Worm (Caenorhabditis elegans) whole organism, mixed stage, embryonic: ENCODE data around the gene M195.2.

Source experiments
- M03D4.4 ChIP-seq: sonication (generic microtip); optimal IDR thresholded peaks from 2 replicates; lab custom pipeline; 2017; ENCODE audit warnings: mild to moderate bottlenecking, missing genetic modification characterization, missing compliant biosample characterization
- bed-3 ChIP-seq: fragments of 200-800 bp; sonication (Bioruptor generic); optimal IDR thresholded peaks from 3 replicates; lab custom pipeline; 2018; ENCODE audit warnings: mild to moderate bottlenecking, missing genetic modification characterization, moderate library complexity, missing compliant biosample characterization
- blmp-1 ChIP-seq: fragments of 150-350 bp; optimal IDR thresholded peaks from 2 replicates; lab custom pipeline; 2014; ENCODE audit warnings: missing biosample characterization, missing genetic modification characterization
- ceh-39 ChIP-seq: fragments of 150-350 bp; optimal IDR thresholded peaks from 2 replicates; lab custom pipeline; 2014; ENCODE audit warnings: missing biosample characterization, missing genetic modification characterization
- ceh-43 ChIP-seq: fragments of 200-800 bp; sonication (Bioruptor generic); optimal IDR thresholded peaks from 2 replicates; lab custom pipeline; 2018; ENCODE audit warnings: mild to moderate bottlenecking, missing genetic modification characterization, moderate library complexity, missing compliant biosample characterization
- ceh-83 ChIP-seq: fragments of 200-800 bp; sonication (Bioruptor generic); optimal IDR thresholded peaks from 2 replicates; lab custom pipeline; 2018; ENCODE audit warnings: mild to moderate bottlenecking, missing genetic modification characterization, missing compliant biosample characterization
- ces-1 ChIP-seq: fragments of 150-350 bp; optimal IDR thresholded peaks from 2 replicates; lab custom pipeline; 2014; ENCODE audit warnings: missing biosample characterization, missing genetic modification reagents, missing genetic modification characterization
- cnd-1 ChIP-seq: fragments of 200-800 bp; sonication (Bioruptor generic); optimal IDR thresholded peaks from 2 replicates; lab custom pipeline; 2018; ENCODE audit warnings: mild to moderate bottlenecking, missing genetic modification characterization, missing compliant biosample characterization
- drap-1 ChIP-seq: fragments of 200-800 bp; sonication (Bioruptor generic); optimal IDR thresholded peaks from 3 replicates; lab custom pipeline; 2018; ENCODE audit warnings: mild to moderate bottlenecking, missing genetic modification characterization, missing compliant biosample characterization
- elt-3 ChIP-seq: fragments of 150-350 bp; optimal IDR thresholded peaks from 2 replicates; lab custom pipeline; 2014; ENCODE audit warnings: missing biosample characterization, missing genetic modification characterization
- flh-1 ChIP-seq: fragments of 200-800 bp; sonication (Bioruptor generic); optimal IDR thresholded peaks from 2 replicates; lab custom pipeline; 2018; ENCODE audit warnings: mild to moderate bottlenecking, missing genetic modification characterization, moderate library complexity, missing compliant biosample characterization
- ham-2 ChIP-seq: fragments of 200-800 bp; sonication (Bioruptor generic); optimal IDR thresholded peaks from 2 replicates; lab custom pipeline; 2018; ENCODE audit warnings: mild to moderate bottlenecking, missing genetic modification characterization, missing compliant biosample characterization
- hlh-1 ChIP-seq: fragments of 150-350 bp; optimal IDR thresholded peaks from 2 replicates; lab custom pipeline; 2014; ENCODE audit warnings: missing biosample characterization, missing genetic modification reagents, missing genetic modification characterization
- lin-13 ChIP-seq: fragments of 150-350 bp; optimal IDR thresholded peaks from 2 replicates; lab custom pipeline; 2014; ENCODE audit warnings: missing biosample characterization, missing genetic modification characterization
- lin-32 ChIP-seq: fragments of 200-800 bp; sonication (Bioruptor generic); optimal IDR thresholded peaks from 2 replicates; lab custom pipeline; 2018; ENCODE audit warnings: mild to moderate bottlenecking, missing genetic modification characterization, missing compliant biosample characterization
- mab-5 ChIP-seq: fragments of 150-350 bp; optimal IDR thresholded peaks from 2 replicates; lab custom pipeline; 2014; ENCODE audit warnings: missing biosample characterization, missing genetic modification characterization
- mep-1 ChIP-seq: fragments of 150-350 bp; optimal IDR thresholded peaks from 2 replicates; lab custom pipeline; 2017; ENCODE audit warnings: missing biosample characterization, missing genetic modification reagents, missing genetic modification characterization, inconsistent platforms
- mls-2 ChIP-seq: sonication (generic microtip); optimal IDR thresholded peaks from 2 replicates; lab custom pipeline; 2016; ENCODE audit warnings: mild to moderate bottlenecking, missing genetic modification characterization, moderate library complexity, missing compliant biosample characterization
- nhr-12 ChIP-seq: fragments of 150-350 bp; optimal IDR thresholded peaks from 2 replicates; lab custom pipeline; 2014; ENCODE audit warnings: missing biosample characterization, missing genetic modification characterization
- nhr-237 ChIP-seq: fragments of 150-350 bp; optimal IDR thresholded peaks from 2 replicates; lab custom pipeline; 2014; ENCODE audit warnings: missing biosample characterization, missing genetic modification characterization
- nhr-28 ChIP-seq: fragments of 150-350 bp; optimal IDR thresholded peaks from 2 replicates; lab custom pipeline; 2014; ENCODE audit warnings: missing biosample characterization, missing genetic modification characterization
- nhr-76 ChIP-seq: sonication (generic microtip); optimal IDR thresholded peaks from 2 replicates; lab custom pipeline; 2017; ENCODE audit warnings: missing biosample characterization, missing genetic modification characterization
- sem-2 ChIP-seq: fragments of 200-800 bp; sonication (Bioruptor generic); optimal IDR thresholded peaks from 2 replicates; lab custom pipeline; 2018; ENCODE audit warnings: mild to moderate bottlenecking, missing genetic modification characterization, missing compliant biosample characterization
- snpc-4 ChIP-seq: fragments of 150-350 bp; optimal IDR thresholded peaks from 2 replicates; lab custom pipeline; 2014; ENCODE audit warnings: missing biosample characterization, missing genetic modification characterization
- unc-120 ChIP-seq: sonication (generic microtip); optimal IDR thresholded peaks from 2 replicates; lab custom pipeline; 2017; ENCODE audit warnings: missing genetic modification characterization, missing compliant biosample characterization; ENCODE audit not compliant: poor library complexity, severe bottlenecking
- unc-39 ChIP-seq: fragments of 150-350 bp; optimal IDR thresholded peaks from 2 replicates; lab custom pipeline; 2014; ENCODE audit warnings: missing biosample characterization, missing genetic modification characterization
- unc-62 ChIP-seq: fragments of 150-350 bp; optimal IDR thresholded peaks from 2 replicates; lab custom pipeline; 2014; ENCODE audit warnings: missing biosample characterization, missing genetic modification reagents, missing genetic modification characterization
- zip-8 ChIP-seq: fragments of 150-350 bp; optimal IDR thresholded peaks from 2 replicates; lab custom pipeline; 2014; ENCODE audit warnings: missing biosample characterization, missing genetic modification characterization
- ztf-11 ChIP-seq: fragments of 150-350 bp; optimal IDR thresholded peaks from 2 replicates; lab custom pipeline; 2014; ENCODE audit warnings: missing biosample characterization, missing genetic modification characterization

M195.2 gene

DNA sequence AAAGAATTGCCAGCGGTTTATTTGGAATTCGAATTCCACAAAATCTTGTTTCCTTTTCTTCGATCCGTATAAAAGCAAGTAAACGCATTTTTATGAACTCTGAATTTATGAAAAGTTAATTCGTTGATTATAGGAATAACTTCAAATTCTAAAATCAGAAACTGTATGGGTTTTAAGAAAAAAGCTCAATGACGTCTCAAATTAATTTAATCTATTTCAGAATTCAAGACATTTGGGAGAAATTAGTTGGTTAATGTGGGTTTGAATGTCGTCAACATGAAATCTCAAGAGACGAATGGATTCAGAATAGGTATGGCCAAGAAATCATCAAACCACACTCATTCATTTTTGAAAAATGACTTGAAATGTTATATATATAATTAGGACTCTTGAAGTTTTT, 35.5 kb downstream of the M195.2 start, which contains the start of gene F49E12.7:
F49E12.7 (minus strand) TSS at position 101 of the 400 bp plus-strand sequence.
- TF ChIP-seq zip-8 (tag; lab: Kevin White, UChicago) = no peak
- TF ChIP-seq bed-3 (GFP tag; lab: Kevin White, UChicago) = no peak
- TF ChIP-seq ceh-43 (GFP tag; lab: Kevin White, UChicago) = no peak
- TF ChIP-seq nhr-76 (tag; lab: Kevin White, UChicago) = no peak
- TF ChIP-seq ztf-11 (tag; lab: Kevin White, UChicago) = no peak
- TF ChIP-seq ceh-83 (GFP tag; lab: Kevin White, UChicago) = no peak
- no peak for TF ChIP-seq lin-13
- TF ChIP-seq nhr-12 (tag; lab: Kevin White, UChicago) = no peak
- no peak for TF ChIP-seq ces-1 (GFP tag; lab: Kevin White, UChicago)
- TF ChIP-seq snpc-4 (tag; lab: Kevin White, UChicago) = no peak
- TF ChIP-seq mls-2 (tag; lab: Kevin White, UChicago) = no peak
- TF ChIP-seq ceh-39 (tag; lab: Kevin White, UChicago) = no peak

DNA sequence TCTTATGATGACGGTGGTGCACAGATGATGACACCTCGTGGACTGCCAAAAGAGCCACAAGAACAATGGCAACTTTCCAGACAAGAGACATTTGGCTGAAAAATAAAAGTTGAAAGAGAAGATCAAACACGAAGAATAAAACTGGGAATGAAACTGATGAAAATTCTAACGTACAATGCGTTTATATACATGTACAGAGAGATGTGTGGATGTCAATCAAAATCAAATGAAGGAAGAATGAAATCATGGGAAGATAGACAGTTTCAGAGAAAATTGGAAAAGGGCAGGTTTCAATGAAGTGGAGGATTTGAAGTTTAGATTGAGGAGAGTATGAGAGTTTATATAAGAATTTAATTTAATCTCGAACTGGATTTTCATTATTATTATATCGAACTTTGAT, 38.5 kb downstream of the M195.2 start, which contains the start of gene dod-23:
dod-23 (minus strand) TSS at position 101 of the 400 bp plus-strand sequence.
- TF ChIP-seq mls-2 (tag; lab: Kevin White, UChicago) (no peak), cnd-1 (tag; lab: Kevin White, UChicago) (no peak), unc-39 (tag; lab: Kevin White, UChicago) (no peak), elt-3 (tag; lab: Kevin White, UChicago) (no peak), drap-1 (GFP tag; lab: Kevin White, UChicago) (no peak), mab-5 (tag; lab: Kevin White, UChicago) (no peak), hlh-1 (no peak), nhr-237 (tag; lab: Kevin White, UChicago) (no peak), snpc-4 (tag; lab: Kevin White, UChicago) (no peak), sem-2 (GFP tag; lab: Kevin White, UChicago) (no peak), ceh-43 (GFP tag; lab: Kevin White, UChicago) (no peak), mep-1 (tag; lab: Kevin White, UChicago) (no peak), unc-120 (tag; lab: Kevin White, UChicago) (no peak), M03D4.4 (no peak), ham-2 (GFP tag; lab: Kevin White, UChicago) (no peak), nhr-76 (tag; lab: Kevin White, UChicago) (no peak), lin-13 (no peak), ces-1 (GFP tag; lab: Kevin White, UChicago) (no peak), unc-62 (GFP tag; lab: Kevin White, UChicago) (no peak), flh-1 (GFP tag; lab: Kevin White, UChicago) (no peak)

DNA sequence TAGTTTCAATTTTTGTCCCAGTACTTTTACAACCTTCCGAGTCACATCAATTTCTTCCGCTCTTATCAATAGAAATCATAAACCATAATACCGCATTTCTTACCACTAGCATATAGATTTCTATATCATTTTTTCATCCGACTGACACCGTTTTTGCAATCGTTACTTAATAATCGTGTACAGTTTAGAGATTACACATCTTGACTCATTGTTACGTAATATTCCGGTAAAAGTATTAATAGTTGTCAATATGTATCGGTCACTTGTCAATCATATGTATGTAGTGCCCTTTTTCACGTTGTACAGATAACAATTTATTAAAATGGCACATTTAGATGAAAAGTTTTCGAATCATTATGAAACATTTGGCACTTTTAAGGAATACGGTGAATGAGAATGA, 39.4 kb downstream of the M195.2 start:
- TF ChIP-seq zip-8 (tag; lab: Kevin White, UChicago) (peak; percentile 70), unc-62 (GFP tag; lab: Kevin White, UChicago) (peak; percentile 40), snpc-4 (tag; lab: Kevin White, UChicago) (no peak)
- TF ChIP-seq, all 35 proteins: peak for 2

- TF ChIP-seq elt-3 (tag; lab: Kevin White, UChicago) (no peak), ces-1 (GFP tag; lab: Kevin White, UChicago) (no peak), nhr-28 (tag; lab: Kevin White, UChicago) (no peak), nhr-12 (tag; lab: Kevin White, UChicago) (no peak), flh-1 (GFP tag; lab: Kevin White, UChicago) (no peak), snpc-4 (tag; lab: Kevin White, UChicago) (no peak), sem-2 (GFP tag; lab: Kevin White, UChicago) (no peak), zip-8 (tag; lab: Kevin White, UChicago) (no peak), lin-32 (GFP tag; lab: Kevin White, UChicago) (no peak), ceh-43 (GFP tag; lab: Kevin White, UChicago) (no peak), hlh-1 (no peak)
Observed at ce11 chrII:8404748-8405147, 44.2 kb downstream of the M195.2 start, which contains the start of gene skpo-1. TSS of gene skpo-1 (minus strand) at chrII:8404848.

DNA sequence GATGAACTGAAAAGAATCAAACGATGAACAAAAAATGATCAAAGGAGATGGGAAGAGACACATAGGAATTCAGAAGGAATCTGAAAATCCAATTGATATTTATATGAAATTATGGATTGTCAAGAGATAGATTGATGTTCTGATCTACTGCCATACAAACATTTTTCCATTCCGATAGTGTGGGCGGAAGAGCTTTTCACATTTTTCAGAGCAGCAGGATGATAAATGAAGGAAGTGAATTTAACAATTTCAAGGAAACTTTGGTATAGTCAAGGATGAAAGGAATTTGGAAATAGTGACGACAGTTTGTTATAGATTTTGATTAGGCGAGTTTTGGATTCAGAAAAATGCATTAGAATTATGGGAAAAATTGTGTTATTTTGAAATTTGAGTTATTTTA, 44.8 kb downstream of the M195.2 start, which contains the start of gene ubc-24:
ubc-24 (plus strand) TSS at position 301 of the 400 bp plus-strand sequence.
- TF ChIP-seq lin-32 (GFP tag; lab: Kevin White, UChicago) (no peak), blmp-1 (tag; lab: Kevin White, UChicago) (no peak)
